Worm (Caenorhabditis elegans): ENCODE results near the gene nurf-1.
A peak's percentile ranks its signal among the peaks of the same experiment; 100 is the strongest.

Gene nurf-1

ce11 chrII:14433712-14434352, 43.3 kb downstream of the nurf-1 start:
- TF ChIP-seq zip-8 (tag; optimal IDR thresholded peaks at IDR 0.05) (no peak), ces-1 (GFP tag; optimal IDR thresholded peaks at IDR 0.05) (peak; percentile 93), unc-62 (GFP tag; optimal IDR thresholded peaks at IDR 0.05) (peak; percentile 61)

- TF ChIP-seq flh-1 (GFP tag; optimal IDR thresholded peaks at IDR 0.05) (no peak), blmp-1 (tag; optimal IDR thresholded peaks at IDR 0.05) (no peak), nhr-237 (tag; optimal IDR thresholded peaks at IDR 0.05) (no peak), nhr-12 (tag; optimal IDR thresholded peaks at IDR 0.05) (no peak), sptf-1 (tag; optimal IDR thresholded peaks at IDR 0.05) (no peak), mep-1 (tag; optimal IDR thresholded peaks at IDR 0.05) (no peak), ceh-39 (tag; optimal IDR thresholded peaks at IDR 0.05) (no peak), bed-3 (GFP tag; optimal IDR thresholded peaks at IDR 0.05) (no peak), unc-120 (tag; optimal IDR thresholded peaks at IDR 0.05; ENCODE audit: poor library complexity, severe bottlenecking) (no peak), ceh-43 (GFP tag; optimal IDR thresholded peaks at IDR 0.05) (peak; percentile 43), nhr-2 (tag; optimal IDR thresholded peaks at IDR 0.05) (peak; percentile 87), mls-2 (tag; optimal IDR thresholded peaks at IDR 0.05) (peak; percentile 8), ham-2 (GFP tag; optimal IDR thresholded peaks at IDR 0.05) (no peak)
Measured at ce11 chrII:14437116-14437515, 46.6 kb downstream of the nurf-1 start.

ce11 chrII:14437922-14438458, 47.5 kb downstream of the nurf-1 start, which contains the start of gene K04B12.2:
Gene K04B12.2, minus strand, starts transcription at chrII:14437972.
- TF ChIP-seq unc-62 (GFP tag; optimal IDR thresholded peaks at IDR 0.05): peak; percentile 17
- TF ChIP-seq snpc-4 (tag; optimal IDR thresholded peaks at IDR 0.05): no peak
- no peak for TF ChIP-seq bed-3 (GFP tag; optimal IDR thresholded peaks at IDR 0.05)
- peak; percentile 85 for TF ChIP-seq nhr-2 (tag; optimal IDR thresholded peaks at IDR 0.05)
- no peak for TF ChIP-seq nhr-12 (tag; optimal IDR thresholded peaks at IDR 0.05)
- TF ChIP-seq tbx-8 (GFP tag; optimal IDR thresholded peaks at IDR 0.05): no peak
- TF ChIP-seq blmp-1 (tag; optimal IDR thresholded peaks at IDR 0.05): no peak
- peak; percentile 82 for TF ChIP-seq pha-4 (tag; optimal IDR thresholded peaks at IDR 0.05)
- peak; percentile 51 for TF ChIP-seq mep-1 (tag; optimal IDR thresholded peaks at IDR 0.05)
- TF ChIP-seq lsy-2 (tag; optimal IDR thresholded peaks at IDR 0.05): peak; percentile 46
- no peak for TF ChIP-seq mab-5 (tag; optimal IDR thresholded peaks at IDR 0.05)
- TF ChIP-seq elt-1 (tag; optimal IDR thresholded peaks at IDR 0.05; ENCODE audit: borderline replicate concordance, insufficient read depth): no peak
- TF ChIP-seq flh-1 (GFP tag; optimal IDR thresholded peaks at IDR 0.05): no peak
- TF ChIP-seq ces-1 (GFP tag; optimal IDR thresholded peaks at IDR 0.05): peak; percentile 18
- no peak for TF ChIP-seq ceh-43 (GFP tag; optimal IDR thresholded peaks at IDR 0.05)
- TF ChIP-seq ztf-11 (tag; optimal IDR thresholded peaks at IDR 0.05): no peak
- TF ChIP-seq elt-3 (tag; optimal IDR thresholded peaks at IDR 0.05): peak; percentile 55
- no peak for TF ChIP-seq mls-2 (tag; optimal IDR thresholded peaks at IDR 0.05)
- TF ChIP-seq nhr-76 (tag; optimal IDR thresholded peaks at IDR 0.05): no peak
- peak; percentile 68 for TF ChIP-seq unc-120 (tag; optimal IDR thresholded peaks at IDR 0.05; ENCODE audit: poor library complexity, severe bottlenecking)
- TF ChIP-seq ham-2 (GFP tag; optimal IDR thresholded peaks at IDR 0.05): peak; percentile 72
- peak; percentile 48 for TF ChIP-seq sptf-1 (tag; optimal IDR thresholded peaks at IDR 0.05)
- peak; percentile 52 for TF ChIP-seq lin-13 (tag; optimal IDR thresholded peaks at IDR 0.05)
- no peak for TF ChIP-seq sem-2 (GFP tag; optimal IDR thresholded peaks at IDR 0.05)
- peak; percentile 50 for TF ChIP-seq ceh-39 (tag; optimal IDR thresholded peaks at IDR 0.05)
- TF ChIP-seq ceh-83 (GFP tag; optimal IDR thresholded peaks at IDR 0.05): no peak
- peak; percentile 32 for TF ChIP-seq hlh-1 (tag; optimal IDR thresholded peaks at IDR 0.05)
- TF ChIP-seq nhr-237 (tag; optimal IDR thresholded peaks at IDR 0.05): peak; percentile 33
- TF ChIP-seq unc-39 (tag; optimal IDR thresholded peaks at IDR 0.05): no peak
- no peak for TF ChIP-seq zip-8 (tag; optimal IDR thresholded peaks at IDR 0.05)
- TF ChIP-seq nhr-28 (tag; optimal IDR thresholded peaks at IDR 0.05): no peak
- no peak for TF ChIP-seq lin-32 (GFP tag; optimal IDR thresholded peaks at IDR 0.05)
- TF ChIP-seq cnd-1 (tag; optimal IDR thresholded peaks at IDR 0.05): no peak
- TF ChIP-seq drap-1 (GFP tag; optimal IDR thresholded peaks at IDR 0.05): no peak
- no peak for TF ChIP-seq M03D4.4 (tag; optimal IDR thresholded peaks at IDR 0.05)

All from whole organism, mixed stage, embryonic.